Worm (Caenorhabditis elegans) whole organism, L2 larva: ENCODE measurements around the gene cey-4.

Source experiments
- C34F6.9 ChIP-seq: fragments of 150-350 bp; optimal IDR thresholded peaks from 2 replicates; lab custom pipeline; 2014; ENCODE audit warnings: missing biosample characterization, missing genetic modification characterization
- F13H6.1 ChIP-seq: sonication (generic microtip); optimal IDR thresholded peaks from 2 replicates; lab custom pipeline; 2016; ENCODE audit warnings: missing genetic modification characterization, missing compliant biosample characterization
- R02D3.7 ChIP-seq: fragments of 150-350 bp; optimal IDR thresholded peaks from 2 replicates; lab custom pipeline; 2014; ENCODE audit warnings: missing biosample characterization, missing genetic modification characterization
- Y55F3AM.14 ChIP-seq: fragments of 200-800 bp; sonication (Bioruptor generic); optimal IDR thresholded peaks from 2 replicates; lab custom pipeline; 2018; ENCODE audit warnings: mild to moderate bottlenecking, missing genetic modification characterization, missing compliant biosample characterization
- ZK546.5 ChIP-seq: sonication (generic microtip); optimal IDR thresholded peaks from 2 replicates; lab custom pipeline; 2017; ENCODE audit warnings: missing biosample characterization, missing genetic modification characterization
- alr-1 ChIP-seq: fragments of 150-350 bp; optimal IDR thresholded peaks from 2 replicates; lab custom pipeline; 2014; ENCODE audit warnings: missing biosample characterization, missing genetic modification characterization
- aly-2 ChIP-seq: fragments of 150-350 bp; optimal IDR thresholded peaks from 2 replicates; lab custom pipeline; 2014; ENCODE audit warnings: missing biosample characterization, missing genetic modification characterization
- ama-1 ChIP-seq: fragments of 150-350 bp; optimal IDR thresholded peaks from 2 replicates; lab custom pipeline; 2018; ENCODE audit warnings: inconsistent platforms
- blmp-1 ChIP-seq: sonication (generic microtip); optimal IDR thresholded peaks from 2 replicates; lab custom pipeline; 2017; ENCODE audit warnings: missing genetic modification characterization, mild to moderate bottlenecking, missing compliant biosample characterization, antibody characterized with exemption, moderate library complexity; ENCODE audit not compliant: insufficient read depth
- ceh-16 ChIP-seq: fragments of 150-350 bp; optimal IDR thresholded peaks from 2 replicates; lab custom pipeline; 2014; ENCODE audit warnings: missing biosample characterization, missing genetic modification characterization
- ceh-82 ChIP-seq: fragments of 150-350 bp; optimal IDR thresholded peaks from 2 replicates; lab custom pipeline; 2014; ENCODE audit warnings: missing biosample characterization, missing genetic modification characterization
- crh-2 ChIP-seq: sonication (generic microtip); optimal IDR thresholded peaks from 2 replicates; lab custom pipeline; 2017; ENCODE audit warnings: missing biosample characterization, missing genetic modification characterization
- dmd-4 ChIP-seq: sonication (generic microtip); optimal IDR thresholded peaks from 2 replicates; lab custom pipeline; 2017; ENCODE audit warnings: missing biosample characterization, missing genetic modification characterization
- egl-27 ChIP-seq: sonication (generic microtip); optimal IDR thresholded peaks from 3 replicates; lab custom pipeline; 2017; ENCODE audit warnings: missing biosample characterization, missing genetic modification reagents, missing genetic modification characterization
- elt-3 ChIP-seq: sonication (generic microtip); optimal IDR thresholded peaks from 2 replicates; lab custom pipeline; 2017; ENCODE audit warnings: missing biosample characterization, missing genetic modification characterization
- fos-1 ChIP-seq: fragments of 150-350 bp; optimal IDR thresholded peaks from 2 replicates; lab custom pipeline; 2014; ENCODE audit warnings: missing biosample characterization, missing genetic modification characterization
- gmeb-1 ChIP-seq: fragments of 150-350 bp; optimal IDR thresholded peaks from 2 replicates; lab custom pipeline; 2014; ENCODE audit warnings: missing biosample characterization, missing genetic modification characterization
- lin-11 ChIP-seq: fragments of 150-350 bp; sonication (generic microtip); optimal IDR thresholded peaks from 2 replicates; lab custom pipeline; 2014; ENCODE audit warnings: missing biosample characterization, missing genetic modification characterization, inconsistent platforms, mixed read lengths
- lin-39 ChIP-seq: fragments of 150-350 bp; optimal IDR thresholded peaks from 2 replicates; lab custom pipeline; 2014; ENCODE audit warnings: missing biosample characterization, missing genetic modification reagents, missing genetic modification characterization
- lsy-2 ChIP-seq, 2 experiments: fragments of 150-350 bp in 1 of 2; sonication (generic microtip) in 1 of 2; optimal IDR thresholded peaks; 2 replicates each; lab custom pipeline; 2014 to 2017; ENCODE audit warnings: missing biosample characterization in 2 of 2, missing genetic modification characterization in 2 of 2
- mab-5 ChIP-seq: fragments of 150-350 bp; optimal IDR thresholded peaks from 2 replicates; lab custom pipeline; 2014; ENCODE audit warnings: missing biosample characterization, missing genetic modification characterization
- mbf-1 ChIP-seq: sonication (generic microtip); optimal IDR thresholded peaks from 2 replicates; lab custom pipeline; 2017; ENCODE audit warnings: missing biosample characterization, missing genetic modification characterization
- nhr-10 ChIP-seq: sonication (generic microtip); optimal IDR thresholded peaks from 2 replicates; lab custom pipeline; 2017; ENCODE audit warnings: missing biosample characterization, missing genetic modification characterization
- nhr-11 ChIP-seq: fragments of 150-350 bp; optimal IDR thresholded peaks from 2 replicates; lab custom pipeline; 2014; ENCODE audit warnings: missing biosample characterization, missing genetic modification characterization
- nhr-12 ChIP-seq: fragments of 150-350 bp; optimal IDR thresholded peaks from 2 replicates; lab custom pipeline; 2014; ENCODE audit warnings: missing biosample characterization, missing genetic modification characterization
- nhr-129 ChIP-seq: fragments of 150-350 bp; optimal IDR thresholded peaks from 2 replicates; lab custom pipeline; 2014; ENCODE audit warnings: missing biosample characterization, missing genetic modification characterization
- nhr-23 ChIP-seq: fragments of 150-350 bp; optimal IDR thresholded peaks from 2 replicates; lab custom pipeline; 2014; ENCODE audit warnings: missing biosample characterization, missing genetic modification reagents, missing genetic modification characterization
- nhr-237 ChIP-seq: fragments of 150-350 bp; optimal IDR thresholded peaks from 2 replicates; lab custom pipeline; 2014; ENCODE audit warnings: missing biosample characterization, missing genetic modification characterization
- nhr-25 ChIP-seq: fragments of 150-350 bp; sonication (generic microtip); optimal IDR thresholded peaks from 3 replicates; lab custom pipeline; 2014; ENCODE audit warnings: missing biosample characterization, missing genetic modification characterization
- nhr-6 ChIP-seq: fragments of 150-350 bp; optimal IDR thresholded peaks from 2 replicates; lab custom pipeline; 2014; ENCODE audit warnings: missing biosample characterization, missing genetic modification characterization
- nhr-77 ChIP-seq: fragments of 150-350 bp; optimal IDR thresholded peaks from 2 replicates; lab custom pipeline; 2014; ENCODE audit warnings: missing biosample characterization, missing genetic modification characterization
- peb-1 ChIP-seq: fragments of 150-350 bp; optimal IDR thresholded peaks from 2 replicates; lab custom pipeline; 2014; ENCODE audit warnings: missing biosample characterization, missing genetic modification characterization
- sem-4 ChIP-seq: fragments of 150-350 bp; optimal IDR thresholded peaks from 2 replicates; lab custom pipeline; 2014; ENCODE audit warnings: missing biosample characterization, missing genetic modification reagents, missing genetic modification characterization
- skn-1 ChIP-seq: sonication (generic microtip); optimal IDR thresholded peaks from 2 replicates; lab custom pipeline; 2017; ENCODE audit warnings: missing biosample characterization, missing genetic modification characterization
- sma-3 ChIP-seq: sonication (generic microtip); optimal IDR thresholded peaks from 2 replicates; lab custom pipeline; 2016; ENCODE audit warnings: missing genetic modification reagents, missing genetic modification characterization, missing compliant biosample characterization
- sma-9 ChIP-seq, 2 experiments: fragments of 150-350 bp in 1 of 2; sonication (generic microtip) in 1 of 2; optimal IDR thresholded peaks; 2 replicates each; lab custom pipeline; 2014 to 2016; ENCODE audit warnings: missing genetic modification characterization in 2 of 2, mild to moderate bottlenecking in 1 of 2, missing biosample characterization in 1 of 2, missing compliant biosample characterization in 1 of 2, missing genetic modification reagents in 1 of 2, moderate library complexity in 1 of 2
- snpc-4 ChIP-seq: fragments of 150-350 bp; optimal IDR thresholded peaks from 2 replicates; lab custom pipeline; 2014; ENCODE audit warnings: missing biosample characterization, missing genetic modification characterization
- unc-39 ChIP-seq: fragments of 150-350 bp; optimal IDR thresholded peaks from 2 replicates; lab custom pipeline; 2014; ENCODE audit warnings: missing biosample characterization, missing genetic modification characterization
- unc-55 ChIP-seq: fragments of 150-350 bp; sonication (generic microtip); optimal IDR thresholded peaks from 3 replicates; lab custom pipeline; 2014; ENCODE audit warnings: missing biosample characterization, missing genetic modification reagents, missing genetic modification characterization
- unc-62 ChIP-seq: fragments of 150-350 bp; optimal IDR thresholded peaks from 2 replicates; lab custom pipeline; 2014; ENCODE audit warnings: missing biosample characterization, missing genetic modification reagents, missing genetic modification characterization
- zag-1 ChIP-seq: fragments of 150-350 bp; optimal IDR thresholded peaks from 2 replicates; lab custom pipeline; 2014; ENCODE audit warnings: missing biosample characterization, missing genetic modification characterization
- ztf-1 ChIP-seq: fragments of 200-800 bp; sonication (Bioruptor generic); conservative IDR thresholded peaks from 2 replicates; pipeline ENCODE4 v1.3.6; 2022; ENCODE audit warnings: missing genetic modification characterization, missing compliant biosample characterization
- ztf-11 ChIP-seq: sonication (generic microtip); optimal IDR thresholded peaks from 2 replicates; lab custom pipeline; 2017; ENCODE audit warnings: missing biosample characterization, missing genetic modification characterization
- ztf-4 ChIP-seq: fragments of 150-350 bp; optimal IDR thresholded peaks from 2 replicates; lab custom pipeline; 2014; ENCODE audit warnings: missing biosample characterization, missing genetic modification characterization

cey-4 gene

DNA sequence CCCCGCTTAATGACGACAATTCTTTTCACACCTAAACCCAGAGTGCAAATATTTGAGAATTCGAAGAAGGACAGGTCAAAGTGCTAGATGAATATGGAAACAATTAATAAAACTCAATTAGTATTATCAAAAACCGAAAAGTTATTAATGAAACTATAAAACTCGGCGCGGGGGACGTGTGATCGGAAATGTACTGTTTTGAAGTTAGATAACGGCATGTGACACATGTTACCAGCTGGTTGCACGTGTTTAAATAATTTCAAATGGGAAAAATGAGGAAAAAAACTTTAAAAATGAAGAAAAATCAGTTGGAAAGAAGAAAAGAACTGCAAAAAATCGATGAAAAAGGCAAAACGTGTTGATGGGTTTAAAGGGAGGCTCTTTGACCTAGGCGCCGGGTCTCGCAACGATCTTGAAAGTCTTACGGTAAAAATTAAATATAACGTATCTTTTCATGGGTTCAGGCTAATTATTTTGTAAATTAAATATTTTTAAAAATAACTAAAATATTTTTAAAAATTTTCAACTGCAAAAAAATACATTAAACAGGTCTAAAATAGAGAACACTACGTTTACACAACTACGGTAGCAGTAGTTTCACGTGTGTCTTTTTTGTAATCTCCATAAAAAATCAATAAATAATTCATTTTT, 47.8 kb downstream of the cey-4 start:
- TF ChIP-seq sma-3 (no peak), nhr-23 (tag; lab: Kevin White, UChicago) (no peak), ZK546.5 (tag; lab: Kevin White, UChicago) (no peak), fos-1 (tag; lab: Kevin White, UChicago) (no peak), nhr-77 (tag; lab: Kevin White, UChicago) (no peak), ztf-4 (no peak), aly-2 (tag; lab: Kevin White, UChicago) (no peak), gmeb-1 (tag; lab: Kevin White, UChicago) (peak; percentile 14), elt-3 (tag; lab: Kevin White, UChicago) (no peak), sma-9 (GFP tag; optimal IDR thresholded peaks at IDR 0.05; lab: Kevin White, UChicago) (peak; percentile 13), sma-9 (tag; optimal IDR thresholded peaks at IDR 0.05; lab: Kevin White, UChicago) (no peak), crh-2 (peak; percentile 9), F13H6.1 (no peak), nhr-12 (no peak)

DNA sequence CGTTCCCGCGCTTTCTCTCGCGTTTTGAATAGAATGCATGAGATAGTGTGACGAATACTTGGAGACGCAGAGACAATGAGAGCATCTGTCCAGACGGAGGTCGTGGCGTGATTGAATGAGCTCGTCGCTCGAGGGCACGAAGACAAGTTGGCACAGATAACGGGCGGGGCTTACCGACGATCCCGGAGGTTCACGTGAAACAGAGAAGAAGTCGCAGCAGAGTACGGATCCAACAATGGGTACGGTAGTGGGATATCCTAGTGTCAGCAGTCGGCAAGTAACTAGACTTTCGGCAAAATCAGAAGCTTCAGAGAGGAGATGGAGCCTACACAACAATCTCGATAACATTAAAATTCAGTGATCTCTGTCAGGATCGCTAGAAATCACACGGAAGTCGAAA, 48.7 kb downstream of the cey-4 start:
- TF ChIP-seq nhr-237 (no peak), lsy-2 (tag; optimal IDR thresholded peaks at IDR 0.05; lab: Kevin White, UChicago) (peak in 1 of 2 experiments; percentile 57), nhr-129 (tag; lab: Kevin White, UChicago) (peak; percentile 60), F13H6.1 (peak; percentile 79), C34F6.9 (tag; lab: Kevin White, UChicago) (peak; percentile 20), alr-1 (no peak), fos-1 (tag; lab: Kevin White, UChicago) (no peak), sma-9 (GFP tag; optimal IDR thresholded peaks at IDR 0.05; lab: Kevin White, UChicago) (peak; percentile 58), sma-9 (tag; optimal IDR thresholded peaks at IDR 0.05; lab: Kevin White, UChicago) (no peak)

- no peak for TF ChIP-seq ztf-11 (tag; lab: Kevin White, UChicago)
- TF ChIP-seq fos-1 (tag; lab: Kevin White, UChicago): peak; percentile 45
Measured at ce11 chrIII:10819257-10819656, 49.2 kb downstream of the cey-4 start.

ce11 chrIII:10818364-10818763, 50.1 kb downstream of the cey-4 start:
- TF ChIP-seq crh-2 (peak; percentile 71), nhr-25 (tag; lab: Kevin White, UChicago) (peak; percentile 64), nhr-12 (no peak), nhr-77 (tag; lab: Kevin White, UChicago) (no peak), mbf-1 (tag; lab: Kevin White, UChicago) (no peak), dmd-4 (tag; lab: Kevin White, UChicago) (no peak), unc-39 (tag; lab: Kevin White, UChicago) (no peak), snpc-4 (tag; lab: Kevin White, UChicago) (no peak), aly-2 (tag; lab: Kevin White, UChicago) (no peak), lin-11 (tag; lab: Kevin White, UChicago) (no peak), ztf-1 (no peak), ama-1 (lab: Kevin White, UChicago) (no peak), elt-3 (tag; lab: Kevin White, UChicago) (no peak), nhr-237 (no peak), unc-55 (GFP tag; lab: Kevin White, UChicago) (peak; percentile 78), ZK546.5 (tag; lab: Kevin White, UChicago) (no peak), sma-9 (GFP tag; optimal IDR thresholded peaks at IDR 0.05; lab: Kevin White, UChicago) (peak; percentile 29), sma-9 (tag; optimal IDR thresholded peaks at IDR 0.05; lab: Kevin White, UChicago) (no peak), nhr-11 (no peak), lin-39 (tag; lab: Kevin White, UChicago) (no peak), nhr-6 (tag; lab: Kevin White, UChicago) (no peak), blmp-1 (tag; lab: Kevin White, UChicago) (peak; percentile 83), ceh-16 (no peak), nhr-10 (tag; lab: Kevin White, UChicago) (no peak), fos-1 (tag; lab: Kevin White, UChicago) (peak; percentile 77), ztf-4 (no peak), sma-3 (peak; percentile 58), nhr-129 (tag; lab: Kevin White, UChicago) (peak; percentile 72), sem-4 (tag; lab: Kevin White, UChicago) (peak; percentile 15), egl-27 (peak; percentile 42), C34F6.9 (tag; lab: Kevin White, UChicago) (peak; percentile 72), nhr-23 (tag; lab: Kevin White, UChicago) (no peak), alr-1 (no peak), Y55F3AM.14 (GFP tag; lab: Kevin White, UChicago) (peak; percentile 4), R02D3.7 (tag; lab: Kevin White, UChicago) (no peak), mab-5 (tag; lab: Kevin White, UChicago) (no peak), skn-1 (tag; lab: Kevin White, UChicago) (no peak), ceh-82 (tag; lab: Kevin White, UChicago) (no peak), zag-1 (peak; percentile 0), unc-62 (GFP tag; lab: Kevin White, UChicago) (no peak), peb-1 (tag; lab: Kevin White, UChicago) (no peak), gmeb-1 (tag; lab: Kevin White, UChicago) (peak; percentile 33), F13H6.1 (peak; percentile 59)
